Worm (Caenorhabditis elegans): Measurements from ENCODE around the gene cest-34.

cest-34 gene

DNA sequence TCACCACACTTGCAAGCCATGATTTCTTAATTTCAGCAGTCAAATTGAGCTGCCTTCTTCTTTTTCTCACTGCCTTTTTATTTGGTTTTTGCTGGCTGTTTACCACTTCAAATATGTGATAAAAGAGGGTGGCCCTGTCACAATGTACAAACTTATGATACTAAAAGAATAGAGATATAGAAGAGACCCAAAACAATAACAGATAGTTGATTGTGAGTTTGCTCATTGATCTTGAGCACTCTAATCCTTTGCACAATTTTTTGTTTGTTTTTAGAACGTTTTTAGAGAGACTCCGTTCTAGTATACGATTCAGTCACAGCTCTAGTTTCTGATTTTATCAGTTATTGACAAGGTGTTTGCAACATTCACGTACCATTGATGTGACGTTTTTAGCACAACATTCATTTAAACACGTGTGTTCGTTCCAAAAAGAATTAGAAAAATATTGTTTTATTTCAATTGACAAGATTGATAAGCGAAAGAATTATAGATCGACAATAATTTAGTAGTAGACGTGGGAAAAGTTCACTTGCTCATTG lies 15.3 kb downstream of the cest-34 start, which contains the start of gene mtl-1 (continued):
- TF ChIP-seq lin-29 (GFP tag; IDR thresholded peaks at IDR 0.05) = no peak
- TF ChIP-seq gei-8 (GFP tag; optimal IDR thresholded peaks at IDR 0.05) = no peak
- no peak for TF ChIP-seq daf-8 (GFP tag; IDR thresholded peaks at IDR 0.05)
- TF ChIP-seq set-16 (GFP tag; IDR thresholded peaks at IDR 0.05) = no peak
- peak; percentile 41 for TF ChIP-seq nhr-77 (tag; optimal IDR thresholded peaks at IDR 0.05)
- no peak for TF ChIP-seq hmg-1.1 (GFP tag; IDR thresholded peaks at IDR 0.05)
- peak; percentile 7 for TF ChIP-seq pqm-1 (tag; optimal IDR thresholded peaks at IDR 0.05)
- no peak for TF ChIP-seq lim-7 (GFP tag; IDR thresholded peaks at IDR 0.05)

DNA sequence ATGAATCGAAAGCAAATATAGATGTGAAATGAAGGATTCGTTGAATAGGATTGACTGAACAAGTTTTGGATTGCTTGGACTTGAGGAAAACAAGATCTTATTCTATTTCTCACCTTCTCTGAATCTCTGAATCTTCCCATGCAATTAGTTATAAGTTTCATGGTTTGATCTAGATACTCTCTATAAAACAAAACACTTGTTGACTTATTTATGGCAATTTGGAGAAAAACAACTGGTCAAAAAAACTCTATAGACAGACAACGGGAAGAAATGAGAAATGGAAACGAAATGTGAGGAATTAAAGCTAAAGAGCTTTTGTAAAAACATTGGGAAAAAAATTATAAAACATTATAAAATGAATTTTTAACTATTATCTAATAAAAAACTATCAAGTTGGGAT lies 18.1 kb downstream of the cest-34 start, which contains the start of gene W02F12.8:
W02F12.8 (minus strand) TSS at position 101 of the 400 bp plus-strand sequence.
- TF ChIP-seq lin-39 (tag; optimal IDR thresholded peaks at IDR 0.05) (no peak), nhr-28 (tag; optimal IDR thresholded peaks at IDR 0.05) (peak; percentile 3)

DNA sequence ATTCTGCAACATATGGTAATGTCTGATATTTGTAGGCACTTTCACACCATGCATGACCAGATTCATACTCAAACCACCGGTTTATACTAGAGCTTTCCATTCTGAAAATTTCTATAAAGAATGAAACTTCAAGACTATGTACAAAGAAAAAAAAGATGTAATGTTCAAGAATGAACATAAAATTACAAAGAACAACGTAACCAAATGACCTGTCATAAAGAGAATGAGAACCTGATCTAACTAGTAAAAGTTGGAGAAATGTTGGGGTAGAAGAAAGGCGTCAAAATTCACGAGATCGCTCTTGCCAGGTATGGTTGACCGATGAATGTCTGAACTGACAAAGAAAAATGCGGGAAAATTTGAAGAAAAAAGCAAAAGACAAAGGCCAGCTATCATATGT lies 21.0 kb downstream of the cest-34 start, which contains the start of gene W02F12.2:
W02F12.2 (minus strand) TSS at position 101 of the 400 bp plus-strand sequence.
- TF ChIP-seq hlh-30 (tag; optimal IDR thresholded peaks at IDR 0.05; ENCODE audit: insufficient read depth) (peak; percentile 27), lin-38 (GFP tag; IDR thresholded peaks at IDR 0.05) (no peak)

DNA sequence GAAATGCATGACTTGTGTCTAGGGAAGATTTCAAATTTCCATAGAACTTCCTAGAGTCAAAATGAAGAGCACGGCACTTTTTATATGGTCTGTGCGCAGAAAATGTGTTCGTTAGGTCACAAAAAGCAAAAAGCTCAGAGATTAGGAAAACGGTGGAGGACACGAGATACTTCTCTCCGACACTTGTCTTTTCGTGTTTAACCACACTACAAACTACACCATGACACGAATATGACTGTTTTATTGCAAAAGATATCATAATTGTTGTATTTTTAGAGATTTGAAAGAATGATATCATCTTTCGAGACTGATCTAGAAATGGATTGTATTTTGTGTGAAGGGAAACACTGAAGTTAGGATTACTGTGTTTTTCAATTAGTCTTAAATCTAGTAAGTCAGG lies 22.4 kb downstream of the cest-34 start:
- TF ChIP-seq zfp-2 (tag; optimal IDR thresholded peaks at IDR 0.05) (no peak), nhr-28 (tag; optimal IDR thresholded peaks at IDR 0.05) (peak; percentile 99)

DNA sequence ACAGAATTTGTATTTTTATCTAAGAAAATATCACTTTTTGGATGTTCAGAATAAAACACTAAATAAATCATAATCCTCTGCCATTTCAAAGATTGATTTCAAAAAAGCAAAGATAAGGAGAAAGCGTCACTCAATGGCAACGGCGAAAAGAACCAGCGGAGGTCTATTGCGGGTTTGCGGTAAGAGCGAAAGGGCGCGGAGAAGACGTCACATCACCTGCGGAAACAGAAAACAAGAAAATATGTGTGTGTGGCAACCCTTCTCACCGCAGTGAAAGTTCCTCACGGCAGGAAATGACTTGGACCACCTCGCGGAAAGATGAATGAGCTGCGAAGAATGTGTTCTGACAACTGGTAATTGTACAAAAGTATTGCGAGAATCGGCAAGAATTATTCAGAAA lies 23.2 kb downstream of the cest-34 start:
- TF ChIP-seq mxl-3 (GFP tag; optimal IDR thresholded peaks at IDR 0.05) (peak; percentile 14), nhr-77 (tag; optimal IDR thresholded peaks at IDR 0.05) (no peak)

DNA sequence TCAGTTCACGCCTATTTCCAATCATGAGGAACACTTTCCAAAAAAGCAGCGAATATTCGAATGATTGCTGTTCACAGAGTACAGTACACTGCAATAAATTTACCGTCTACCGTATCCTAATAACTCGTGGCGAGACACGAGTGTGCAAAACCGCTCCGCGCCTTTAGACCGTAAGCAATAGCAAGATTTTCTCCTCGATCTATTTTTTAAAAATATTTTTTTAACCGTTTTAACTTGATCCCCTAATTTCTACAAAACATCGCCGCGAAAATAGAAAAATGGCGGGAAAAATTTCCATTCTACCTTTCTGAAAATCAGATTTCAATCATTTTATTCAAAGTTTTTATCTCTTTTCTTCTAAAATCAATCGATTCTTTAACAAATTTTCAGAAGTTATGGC lies 26.1 kb downstream of the cest-34 start, which contains the start of gene era-1:
era-1 (plus strand) TSS at position 366 of the 400 bp plus-strand sequence.
- TF ChIP-seq ztf-7 (tag; optimal IDR thresholded peaks at IDR 0.05) (no peak), zip-2 (tag; optimal IDR thresholded peaks at IDR 0.05) (no peak), Y48G9A.11 (GFP tag; IDR thresholded peaks at IDR 0.05) (0 out of 2 replicates have a peak, but pooled peaks have one; percentile 32), D1046.2 (GFP tag; IDR thresholded peaks at IDR 0.05) (no peak), F37D6.2 (tag; optimal IDR thresholded peaks at IDR 0.05) (no peak)

DNA sequence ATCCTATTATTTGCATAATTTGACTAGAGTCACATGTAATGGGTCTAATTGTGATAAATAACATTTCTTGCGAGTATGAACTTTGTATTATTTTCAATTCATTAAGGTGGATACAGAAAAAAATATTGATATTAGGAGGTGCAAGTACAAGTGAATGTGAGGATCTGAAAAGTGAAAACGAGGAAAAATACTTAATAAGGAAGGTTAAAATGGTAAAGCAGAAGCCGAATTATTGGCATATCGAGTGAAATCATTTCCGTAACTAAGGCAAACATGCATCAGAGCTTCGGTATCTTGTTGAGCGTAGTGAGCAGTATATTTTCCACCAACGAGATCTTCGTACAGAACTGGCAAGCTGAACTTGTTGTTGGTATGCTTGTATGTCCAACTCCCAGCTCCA lies 27.9 kb downstream of the cest-34 start:
- TF ChIP-seq F10B5.3 (tag; optimal IDR thresholded peaks at IDR 0.05) (no peak), F44E2.7 (GFP tag; IDR thresholded peaks at IDR 0.05) (no peak), zfp-3 (GFP tag; conservative IDR thresholded peaks at IDR 0.05) (no peak), nhr-102 (tag; optimal IDR thresholded peaks at IDR 0.05) (no peak), F49E8.2 (tag; optimal IDR thresholded peaks at IDR 0.05; ENCODE audit: borderline replicate concordance) (no peak), pqm-1 (tag; optimal IDR thresholded peaks at IDR 0.05) (no peak), lin-1 (GFP tag; IDR thresholded peaks at IDR 0.05) (no peak), mep-1 (tag; optimal IDR thresholded peaks at IDR 0.05) (no peak)

DNA sequence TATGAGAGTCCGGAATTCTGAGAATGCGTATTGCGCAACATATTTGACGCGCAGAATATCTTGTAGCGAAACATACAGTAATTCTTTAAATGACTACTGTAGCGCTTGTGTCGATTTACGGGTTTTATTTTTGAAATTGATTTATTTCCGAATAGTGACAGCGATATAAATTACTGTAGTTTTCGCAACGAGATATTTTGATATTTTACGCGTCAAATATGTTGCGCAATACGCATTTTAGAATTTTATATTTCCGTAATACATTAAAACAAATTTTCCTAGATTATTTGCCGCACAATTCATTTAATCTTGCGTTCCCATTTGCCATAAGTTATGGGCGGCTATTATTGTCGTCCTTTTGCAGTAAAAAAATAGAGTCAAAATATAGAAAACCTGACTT lies 28.8 kb downstream of the cest-34 start:
- no peak for TF ChIP-seq hlh-30 (tag; optimal IDR thresholded peaks at IDR 0.05; ENCODE audit: insufficient read depth)
- TF ChIP-seq set-16 (GFP tag; IDR thresholded peaks at IDR 0.05) = no peak
- no peak for TF ChIP-seq saeg-2 (GFP tag; IDR thresholded peaks at IDR 0.05)
- no peak for TF ChIP-seq mes-2 (tag; optimal IDR thresholded peaks at IDR 0.05; ENCODE audit: poor library complexity, severe bottlenecking)
- no peak for TF ChIP-seq madf-5 (GFP tag; IDR thresholded peaks at IDR 0.05)
- TF ChIP-seq ceh-20 (GFP tag; IDR thresholded peaks at IDR 0.05) = no peak
- no peak for TF ChIP-seq mep-1 (tag; optimal IDR thresholded peaks at IDR 0.05)
- no peak for TF ChIP-seq ztf-11 (tag; optimal IDR thresholded peaks at IDR 0.05)
- TF ChIP-seq madf-9 (GFP tag; conservative IDR thresholded peaks at IDR 0.05) = no peak
- TF ChIP-seq zip-11 (GFP tag; IDR thresholded peaks at IDR 0.05) = no peak
- TF ChIP-seq sdz-12 (GFP tag; optimal IDR thresholded peaks at IDR 0.05) = no peak
